Fruit fly (Drosophila melanogaster): ENCODE measurements around the gene CG14662.

Gene CG14662

dm6 chr3R:4996529-4996975 is 12.5 kb upstream of the CG14662 start (continued):
- peak; percentile 91 for TF ChIP-seq pros (GFP tag; optimal IDR thresholded peaks at IDR 0.05)
- no peak for TF ChIP-seq Neu2 (GFP tag; optimal IDR thresholded peaks at IDR 0.05; ENCODE audit: borderline replicate concordance)
- TF ChIP-seq Meics (GFP tag; optimal IDR thresholded peaks at IDR 0.05) = no peak
- TF ChIP-seq CG32532 (GFP tag; IDR thresholded peaks at IDR 0.05) = no peak
- TF ChIP-seq Fer2 (tag; optimal IDR thresholded peaks at IDR 0.05) = no peak
- no peak for TF ChIP-seq CoRest (tag; optimal IDR thresholded peaks at IDR 0.05)
- TF ChIP-seq ken (GFP tag; IDR thresholded peaks at IDR 0.05) = 0 out of 3 replicates have a peak, but pooled peaks have one; percentile 58
- TF ChIP-seq CG17328 (GFP tag; IDR thresholded peaks at IDR 0.05) = peak; percentile 72
- no peak for TF ChIP-seq CG2875 (GFP tag; optimal IDR thresholded peaks at IDR 0.05)
- no peak for TF ChIP-seq CG10431 (GFP tag; optimal IDR thresholded peaks at IDR 0.05)
- no peak for TF ChIP-seq ATbp (GFP tag; optimal IDR thresholded peaks at IDR 0.05)
- no peak for TF ChIP-seq CG9437 (GFP tag; optimal IDR thresholded peaks at IDR 0.05)
- TF ChIP-seq onecut (GFP tag; IDR thresholded peaks at IDR 0.05) = peak; percentile 48
- peak; percentile 96 for TF ChIP-seq CG4360 (GFP tag; IDR thresholded peaks at IDR 0.05)
- no peak for TF ChIP-seq CG18764 (GFP tag; optimal IDR thresholded peaks at IDR 0.05)
- peak; percentile 33 for TF ChIP-seq cad (GFP tag; optimal IDR thresholded peaks at IDR 0.05)
- no peak for TF ChIP-seq emc (GFP tag; optimal IDR thresholded peaks at IDR 0.05)
- TF ChIP-seq zf30C (GFP tag; optimal IDR thresholded peaks at IDR 0.05) = no peak
- no peak for TF ChIP-seq pum (GFP tag; optimal IDR thresholded peaks at IDR 0.05)
- no peak for TF ChIP-seq Myb (GFP tag; optimal IDR thresholded peaks at IDR 0.05)
- peak; percentile 61 for TF ChIP-seq grn (GFP tag; optimal IDR thresholded peaks at IDR 0.05)
- TF ChIP-seq Awh (GFP tag; IDR thresholded peaks at IDR 0.05) = no peak
- no peak for TF ChIP-seq CG4820 (GFP tag; optimal IDR thresholded peaks at IDR 0.05)
- no peak for TF ChIP-seq CG30020 (tag; optimal IDR thresholded peaks at IDR 0.05)
- no peak for TF ChIP-seq CG8944 (GFP tag; optimal IDR thresholded peaks at IDR 0.05)
- no peak for TF ChIP-seq CG13775 (GFP tag; optimal IDR thresholded peaks at IDR 0.05)
- peak; percentile 60 for TF ChIP-seq CG5180 (GFP tag; optimal IDR thresholded peaks at IDR 0.05)
- no peak for TF ChIP-seq CG4730 (GFP tag; IDR thresholded peaks at IDR 0.05)
- no peak for TF ChIP-seq Dfd (GFP tag; optimal IDR thresholded peaks at IDR 0.05)
- TF ChIP-seq CG10565 (GFP tag; optimal IDR thresholded peaks at IDR 0.05) = no peak
- TF ChIP-seq CG15696 (tag; optimal IDR thresholded peaks at IDR 0.05) = peak; percentile 41

- TF ChIP-seq Fer3 (tag; optimal IDR thresholded peaks at IDR 0.05) (no peak), bsh (GFP tag; optimal IDR thresholded peaks at IDR 0.05) (peak in 1 of 2 experiments; percentile 43), CG13296 (GFP tag; optimal IDR thresholded peaks at IDR 0.05) (peak; percentile 12), Sox100B (GFP tag; optimal IDR thresholded peaks at IDR 0.05) (no peak), crc (GFP tag; optimal IDR thresholded peaks at IDR 0.05) (no peak), CG32767 (GFP tag; IDR thresholded peaks at IDR 0.05) (no peak), CG9437 (GFP tag; optimal IDR thresholded peaks at IDR 0.05) (peak; percentile 41), ftz-f1 (GFP tag; optimal IDR thresholded peaks at IDR 0.05) (no peak), CG18262 (tag; optimal IDR thresholded peaks at IDR 0.05) (peak; percentile 60), CG9876 (GFP tag; optimal IDR thresholded peaks at IDR 0.05) (no peak), grn (GFP tag; optimal IDR thresholded peaks at IDR 0.05) (peak; percentile 32), Mes4 (GFP tag; optimal IDR thresholded peaks at IDR 0.05) (no peak), CG3838 (GFP tag; optimal IDR thresholded peaks at IDR 0.05) (no peak), CG12659 (GFP tag; optimal IDR thresholded peaks at IDR 0.05) (no peak), ham (GFP tag; IDR thresholded peaks at IDR 0.05) (no peak), kah (GFP tag; optimal IDR thresholded peaks at IDR 0.05) (no peak), H2.0 (GFP tag; IDR thresholded peaks at IDR 0.05) (0 out of 2 replicates have a peak, but pooled peaks have one; percentile 13), p53 (GFP tag; optimal IDR thresholded peaks at IDR 0.05) (no peak), nerfin-1 (tag; optimal IDR thresholded peaks at IDR 0.05) (peak; percentile 82), CG6654 (GFP tag; optimal IDR thresholded peaks at IDR 0.05) (peak; percentile 22), tgo (GFP tag; IDR thresholded peaks at IDR 0.05) (no peak), hb (GFP tag; IDR thresholded peaks at IDR 0.05; ENCODE audit: partially characterized antibody) (no peak)
These were observed 11.7 kb upstream of the CG14662 start for dm6 chr3R:4995549-4996277.
